Worm (Caenorhabditis elegans): ENCODE measurements around the gene try-14.

try-14 gene

ce11 chrX:7500970-7501369, 5.6 kb upstream of the try-14 start, which contains the start of gene uggt-1 (continued):
- TF ChIP-seq R02D3.7 (tag; optimal IDR thresholded peaks at IDR 0.05) (peak; percentile 56), lin-39 (tag; optimal IDR thresholded peaks at IDR 0.05) (peak; percentile 90), nhr-23 (tag; optimal IDR thresholded peaks at IDR 0.05) (peak; percentile 91), skn-1 (tag; optimal IDR thresholded peaks at IDR 0.05) (peak; percentile 72), egl-5 (tag; optimal IDR thresholded peaks at IDR 0.05) (peak; percentile 40)

ce11 chrX:7493020-7493419, 2.4 kb downstream of the try-14 start, which contains the start of gene F48E3.2:
Gene F48E3.2 (minus strand): TSS chrX:7493120.
- TF ChIP-seq nhr-77 (tag; optimal IDR thresholded peaks at IDR 0.05) (no peak), nhr-12 (tag; optimal IDR thresholded peaks at IDR 0.05) (no peak), unc-62 (GFP tag; optimal IDR thresholded peaks at IDR 0.05) (no peak), ceh-16 (tag; optimal IDR thresholded peaks at IDR 0.05) (no peak), lin-39 (tag; optimal IDR thresholded peaks at IDR 0.05) (no peak), ceh-28 (tag; optimal IDR thresholded peaks at IDR 0.05) (no peak), lsy-12 (tag; optimal IDR thresholded peaks at IDR 0.05) (no peak)

ce11 chrX:7491521-7491920, 3.9 kb downstream of the try-14 start:
- peak; percentile 28 for TF ChIP-seq lin-39 (tag; optimal IDR thresholded peaks at IDR 0.05)
- no peak for TF ChIP-seq elt-1 (tag; optimal IDR thresholded peaks at IDR 0.05)
- peak; percentile 44 for TF ChIP-seq egl-5 (tag; optimal IDR thresholded peaks at IDR 0.05)

DNA sequence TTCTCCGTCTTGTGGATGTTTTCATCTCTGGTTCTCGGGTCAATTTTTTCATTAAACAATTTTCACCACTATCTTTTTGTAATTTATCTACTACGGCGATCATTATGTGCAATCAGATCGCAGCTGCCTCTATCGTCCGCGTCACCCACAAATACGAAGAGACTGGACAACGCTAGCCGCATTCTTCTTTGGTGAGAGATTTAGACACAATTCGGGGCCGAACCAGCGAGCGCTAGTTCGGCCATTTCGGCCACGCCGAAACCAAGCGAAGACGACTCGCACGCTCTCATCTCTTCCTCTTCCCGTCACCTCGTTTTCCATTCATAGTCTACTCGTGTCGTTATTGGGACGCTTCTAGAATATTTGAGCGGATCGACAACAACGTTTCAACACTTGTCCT, 9.6 kb downstream of the try-14 start, which contains the start of gene gly-12:
Gene gly-12, plus strand, starts transcription at position 117 of the 400 bp plus-strand sequence.
- TF ChIP-seq hmg-11 (tag; optimal IDR thresholded peaks at IDR 0.05), result peak; percentile 6
- peak; percentile 46 for TF ChIP-seq lin-39 (tag; optimal IDR thresholded peaks at IDR 0.05)
- no peak for TF ChIP-seq nhr-28 (tag; optimal IDR thresholded peaks at IDR 0.05)
- no peak for TF ChIP-seq ZK546.5 (tag; optimal IDR thresholded peaks at IDR 0.05)
- peak; percentile 37 for TF ChIP-seq egl-5 (tag; optimal IDR thresholded peaks at IDR 0.05)
- TF ChIP-seq zag-1 (tag; optimal IDR thresholded peaks at IDR 0.05), result no peak
- TF ChIP-seq lsy-12 (tag; optimal IDR thresholded peaks at IDR 0.05), result no peak
- TF ChIP-seq unc-62 (GFP tag; optimal IDR thresholded peaks at IDR 0.05), result no peak
- TF ChIP-seq nhr-76 (tag; optimal IDR thresholded peaks at IDR 0.05), result no peak
- TF ChIP-seq nhr-25 (tag; optimal IDR thresholded peaks at IDR 0.05), result peak; percentile 56
- peak; percentile 50 for TF ChIP-seq nfya-1 (tag; optimal IDR thresholded peaks at IDR 0.05; ENCODE audit: insufficient read depth)
- TF ChIP-seq ztf-11 (tag; optimal IDR thresholded peaks at IDR 0.05), result no peak
- peak; percentile 89 for TF ChIP-seq elt-1 (tag; optimal IDR thresholded peaks at IDR 0.05)
- TF ChIP-seq ama-1 (optimal IDR thresholded peaks at IDR 0.05), result no peak
- TF ChIP-seq nhr-23 (tag; optimal IDR thresholded peaks at IDR 0.05), result peak; percentile 55

DNA sequence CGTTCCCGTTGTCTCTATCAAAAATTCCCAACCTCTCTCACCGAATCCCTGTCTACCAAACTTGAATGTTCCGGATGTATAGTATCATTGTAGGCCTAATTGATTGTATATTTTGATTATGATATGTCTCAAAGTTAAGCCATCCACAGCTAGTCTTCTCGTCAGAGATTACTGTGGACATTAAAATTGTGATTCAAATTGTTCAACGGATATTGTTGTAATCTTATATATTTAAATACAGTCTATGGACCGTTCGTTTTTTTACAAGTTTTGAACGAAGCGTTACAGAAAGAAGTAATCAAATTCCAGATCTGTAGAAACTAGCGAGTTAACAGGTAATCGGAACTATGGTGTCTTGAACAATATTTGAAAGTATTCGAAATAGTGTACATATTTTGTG, 14.6 kb downstream of the try-14 start, which contains the start of gene F48E3.9:
Gene F48E3.9, plus strand, starts transcription at position 301 of the 400 bp plus-strand sequence.
- no peak for TF ChIP-seq hmg-11 (tag; optimal IDR thresholded peaks at IDR 0.05)
- no peak for TF ChIP-seq fkh-2 (tag; optimal IDR thresholded peaks at IDR 0.05)
- TF ChIP-seq nhr-76 (tag; optimal IDR thresholded peaks at IDR 0.05), result no peak
- TF ChIP-seq R02D3.7 (tag; optimal IDR thresholded peaks at IDR 0.05), result no peak
- TF ChIP-seq pha-4 (tag; optimal IDR thresholded peaks at IDR 0.05), result no peak
- TF ChIP-seq ceh-9 (tag; optimal IDR thresholded peaks at IDR 0.05), result no peak

DNA sequence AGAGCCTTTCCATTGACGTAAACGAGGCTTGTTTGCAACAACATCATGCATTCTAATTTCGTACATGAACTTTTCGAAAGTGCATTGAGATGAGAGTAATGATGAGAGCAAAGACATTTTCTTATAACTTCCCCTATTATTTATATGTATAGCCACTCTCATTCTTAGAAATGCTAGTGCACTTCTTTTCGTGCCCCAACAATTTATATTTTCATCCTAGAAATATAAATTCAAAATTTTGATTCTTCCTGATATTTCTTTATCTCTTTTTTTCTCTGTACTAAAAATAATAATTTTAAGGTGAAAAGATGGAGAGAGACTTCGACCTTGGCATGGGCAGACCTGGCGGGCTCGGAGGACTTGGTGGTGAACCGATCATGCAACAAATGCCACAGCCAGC, 16.4 kb downstream of the try-14 start, which contains the start of gene mek-1:
Gene mek-1, plus strand, starts transcription at position 301 of the 400 bp plus-strand sequence.
- TF ChIP-seq ama-1 (optimal IDR thresholded peaks at IDR 0.05) (no peak), elt-2 (tag; optimal IDR thresholded peaks at IDR 0.05) (no peak), lin-39 (tag; optimal IDR thresholded peaks at IDR 0.05) (no peak), tbx-2 (tag; optimal IDR thresholded peaks at IDR 0.05) (no peak), nhr-76 (tag; optimal IDR thresholded peaks at IDR 0.05) (no peak), fkh-2 (tag; optimal IDR thresholded peaks at IDR 0.05) (no peak), mdl-1 (tag; optimal IDR thresholded peaks at IDR 0.05) (no peak), fkh-10 (GFP tag; optimal IDR thresholded peaks at IDR 0.05) (no peak), ZK546.5 (tag; optimal IDR thresholded peaks at IDR 0.05) (no peak), pha-4 (tag; optimal IDR thresholded peaks at IDR 0.05) (no peak), ztf-4 (tag; optimal IDR thresholded peaks at IDR 0.05) (no peak), nhr-237 (tag; optimal IDR thresholded peaks at IDR 0.05) (no peak), lsy-12 (tag; optimal IDR thresholded peaks at IDR 0.05) (no peak), ceh-9 (tag; optimal IDR thresholded peaks at IDR 0.05) (no peak)
